Fruit fly (Drosophila melanogaster) Kc167 (cell line): ENCODE results near the gene Nt5b.

Experiments used
- Myc ChIP-seq: fragments of >200 bp; optimal IDR thresholded peaks from 2 replicates; lab custom pipeline; 2017; ENCODE audit warnings: missing external identifiers
- Sin3A ChIP-seq: fragments of >200 bp; optimal IDR thresholded peaks from 2 replicates; lab custom pipeline; 2018; ENCODE audit warnings: missing external identifiers
- h ChIP-seq: fragments of >200 bp; optimal IDR thresholded peaks from 3 replicates; lab custom pipeline; 2018; ENCODE audit warnings: missing external identifiers
- insv ChIP-seq: fragments of >200 bp; optimal IDR thresholded peaks from 3 replicates; lab custom pipeline; 2018; ENCODE audit warnings: missing external identifiers
- psq ChIP-seq: fragments of >200 bp; optimal IDR thresholded peaks from 2 replicates; lab custom pipeline; 2017; ENCODE audit warnings: missing external identifiers
- ttk ChIP-seq: sonication (Bioruptor generic); optimal IDR thresholded peaks from 2 replicates; lab custom pipeline; 2017; ENCODE audit warnings: missing external identifiers

The Nt5b gene

dm6 chrX:18409938-18410337 is at the start of gene Nt5b:
Gene Nt5b (minus strand): TSS chrX:18410144.
- no peak for TF ChIP-seq ttk (lab: Kevin White, UChicago)
- no peak for TF ChIP-seq Myc (lab: Kevin White, UChicago)
- TF ChIP-seq psq (lab: Kevin White, UChicago) = no peak
- TF ChIP-seq h (lab: Kevin White, UChicago) = no peak
- no peak for TF ChIP-seq Sin3A (lab: Kevin White, UChicago)
- no peak for TF ChIP-seq insv (lab: Kevin White, UChicago)

- TF ChIP-seq ttk (lab: Kevin White, UChicago) (no peak), Myc (lab: Kevin White, UChicago) (no peak), psq (lab: Kevin White, UChicago) (no peak), h (lab: Kevin White, UChicago) (no peak), insv (lab: Kevin White, UChicago) (no peak), Sin3A (lab: Kevin White, UChicago) (no peak)
Measured at dm6 chrX:18452717-18453116, 42.8 kb upstream of the Nt5b start.

DNA sequence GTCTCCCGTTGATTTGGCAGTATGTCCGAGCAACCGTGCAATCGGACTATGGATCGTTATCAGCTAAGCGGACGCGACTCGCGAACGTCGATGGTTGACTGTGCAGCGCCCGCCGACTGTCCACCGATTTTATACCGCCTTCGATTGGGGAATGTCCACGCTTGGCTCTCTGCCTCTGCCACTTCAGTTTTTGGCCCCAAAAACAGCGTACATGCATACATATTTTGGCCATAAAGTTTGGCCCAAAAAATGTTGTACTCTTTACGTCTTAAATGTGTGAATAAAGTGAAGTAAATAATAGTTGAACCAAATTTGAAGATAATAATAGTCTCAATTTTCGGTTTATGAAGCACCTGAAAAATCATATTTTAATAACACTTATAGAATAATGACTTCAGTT is 30.5 kb upstream of the Nt5b start, which contains the start of gene CG32548:
CG32548 (minus strand) TSS at position 101 of the 400 bp plus-strand sequence.
- TF ChIP-seq Sin3A (lab: Kevin White, UChicago) = no peak
- TF ChIP-seq Myc (lab: Kevin White, UChicago) = no peak
- no peak for TF ChIP-seq insv (lab: Kevin White, UChicago)
- no peak for TF ChIP-seq ttk (lab: Kevin White, UChicago)
- TF ChIP-seq psq (lab: Kevin White, UChicago) = no peak
- no peak for TF ChIP-seq h (lab: Kevin White, UChicago)

- TF ChIP-seq h (lab: Kevin White, UChicago) = no peak
- TF ChIP-seq ttk (lab: Kevin White, UChicago) = no peak
- TF ChIP-seq Myc (lab: Kevin White, UChicago) = no peak
- TF ChIP-seq Sin3A (lab: Kevin White, UChicago) = no peak
- no peak for TF ChIP-seq psq (lab: Kevin White, UChicago)
- no peak for TF ChIP-seq insv (lab: Kevin White, UChicago)
Measured at dm6 chrX:18439367-18439766, 29.4 kb upstream of the Nt5b start, which contains the start of gene CG43841. Gene CG43841 (plus strand): TSS chrX:18439667.

dm6 chrX:18438568-18438967 is 28.6 kb upstream of the Nt5b start, which contains the start of gene CG32551:
Gene CG32551 (plus strand): TSS chrX:18438868.
- no peak for TF ChIP-seq psq (lab: Kevin White, UChicago)
- no peak for TF ChIP-seq Sin3A (lab: Kevin White, UChicago)
- no peak for TF ChIP-seq h (lab: Kevin White, UChicago)
- no peak for TF ChIP-seq Myc (lab: Kevin White, UChicago)
- TF ChIP-seq insv (lab: Kevin White, UChicago) = no peak
- no peak for TF ChIP-seq ttk (lab: Kevin White, UChicago)

DNA sequence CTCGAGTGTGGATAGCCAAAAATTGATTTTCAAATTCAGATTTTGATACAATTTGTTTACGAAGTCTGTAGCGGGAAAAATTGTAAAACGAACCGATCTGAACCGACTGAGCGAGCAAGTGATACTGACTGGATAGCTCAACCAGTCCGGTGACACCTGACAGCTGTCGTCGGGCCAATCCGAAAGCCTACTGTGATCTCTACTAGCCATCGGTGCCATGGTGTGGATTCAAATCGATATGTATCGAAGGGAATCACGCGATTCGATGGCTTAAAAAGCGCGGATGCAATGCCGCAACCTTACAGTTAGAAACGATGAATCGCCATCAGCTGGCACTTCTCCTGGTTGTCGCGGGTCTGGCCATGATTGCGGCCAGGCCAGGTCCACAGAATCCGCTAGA is 27.2 kb upstream of the Nt5b start, which contains the start of gene CG6290:
CG6290 (plus strand) TSS at position 301 of the 400 bp plus-strand sequence.
- no peak for TF ChIP-seq h (lab: Kevin White, UChicago)
- TF ChIP-seq ttk (lab: Kevin White, UChicago) = no peak
- no peak for TF ChIP-seq psq (lab: Kevin White, UChicago)

dm6 chrX:18422112-18422511 is 12.2 kb upstream of the Nt5b start, which contains the start of gene CG42323:
Gene CG42323 (plus strand): TSS chrX:18422413.
- TF ChIP-seq psq (lab: Kevin White, UChicago) (no peak), insv (lab: Kevin White, UChicago) (no peak), Sin3A (lab: Kevin White, UChicago) (no peak), h (lab: Kevin White, UChicago) (no peak), Myc (lab: Kevin White, UChicago) (no peak), ttk (lab: Kevin White, UChicago) (no peak)

- TF ChIP-seq psq (lab: Kevin White, UChicago) = no peak
- TF ChIP-seq Sin3A (lab: Kevin White, UChicago) = no peak
- no peak for TF ChIP-seq insv (lab: Kevin White, UChicago)
- TF ChIP-seq Myc (lab: Kevin White, UChicago) = no peak
- no peak for TF ChIP-seq ttk (lab: Kevin White, UChicago)
- TF ChIP-seq h (lab: Kevin White, UChicago) = no peak
Measured at dm6 chrX:18415115-18415514, 5.2 kb upstream of the Nt5b start, which contains the start of gene CG15056. Gene CG15056 (plus strand): TSS chrX:18415415.

dm6 chrX:18409449-18409848 is 495 bp downstream of the Nt5b start:
- TF ChIP-seq ttk (lab: Kevin White, UChicago) (no peak), Myc (lab: Kevin White, UChicago) (no peak), psq (lab: Kevin White, UChicago) (no peak), h (lab: Kevin White, UChicago) (no peak), insv (lab: Kevin White, UChicago) (no peak), Sin3A (lab: Kevin White, UChicago) (no peak)

- no peak for TF ChIP-seq h (lab: Kevin White, UChicago)
- no peak for TF ChIP-seq insv (lab: Kevin White, UChicago)
Measured at dm6 chrX:18407394-18407721, 2.6 kb downstream of the Nt5b start.

DNA sequence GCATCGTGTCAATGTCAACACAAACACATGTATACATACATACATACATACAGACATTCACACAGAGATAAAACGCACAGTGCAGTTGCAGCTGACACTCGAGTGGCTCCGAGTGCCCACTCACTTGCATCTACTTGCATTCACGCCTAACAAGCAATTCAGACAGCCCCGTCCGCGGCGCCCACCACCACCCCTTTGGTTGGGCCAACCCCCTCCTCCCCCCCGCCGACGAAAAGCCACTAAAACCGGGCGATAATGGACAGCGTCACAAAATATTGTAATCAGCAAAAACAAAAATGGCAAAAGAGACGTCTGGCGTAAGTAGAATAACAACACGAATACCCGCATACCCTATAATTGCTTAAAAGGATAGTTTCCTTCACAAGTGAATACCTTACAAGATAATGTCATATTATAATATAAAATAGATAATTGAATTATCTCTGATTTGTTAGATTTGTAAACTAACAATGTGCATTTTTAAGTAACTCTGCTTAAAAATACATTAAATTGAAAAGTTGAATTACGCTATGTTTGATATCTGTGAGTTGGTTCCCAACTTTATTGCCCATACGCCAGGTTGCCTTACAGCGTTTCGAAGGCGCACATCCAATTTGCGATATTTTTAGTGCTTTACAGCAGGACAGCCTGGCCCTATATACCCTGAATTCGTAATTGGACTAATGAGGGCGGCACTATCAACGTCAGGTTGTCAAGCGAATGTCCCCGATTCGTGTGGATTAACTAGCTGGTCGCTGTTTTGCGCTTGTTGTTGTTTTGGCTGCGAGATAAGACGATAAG is 3.2 kb downstream of the Nt5b start:
- no peak for TF ChIP-seq insv (lab: Kevin White, UChicago)
- no peak for TF ChIP-seq h (lab: Kevin White, UChicago)
- TF ChIP-seq Myc (lab: Kevin White, UChicago) = no peak
- TF ChIP-seq ttk (lab: Kevin White, UChicago) = no peak
- no peak for TF ChIP-seq psq (lab: Kevin White, UChicago)
- TF ChIP-seq Sin3A (lab: Kevin White, UChicago) = no peak
